Worm (Caenorhabditis elegans) whole organism, late embryonic: Measurements from ENCODE around the gene gst-30.

Source experiments
- C08G9.2 ChIP-seq: sonication (generic microtip); optimal IDR thresholded peaks from 2 replicates; lab custom pipeline; 2016; ENCODE audit warnings: mild to moderate bottlenecking, missing genetic modification characterization, moderate library complexity, missing compliant biosample characterization
- C38D4.7 ChIP-seq: fragments of 200-800 bp; sonication (Bioruptor generic); optimal IDR thresholded peaks from 2 replicates; lab custom pipeline; 2018; ENCODE audit warnings: mild to moderate bottlenecking, missing genetic modification characterization, moderate library complexity, missing compliant biosample characterization
- F13H6.1 ChIP-seq: sonication (generic microtip); optimal IDR thresholded peaks from 2 replicates; lab custom pipeline; 2016; ENCODE audit warnings: missing genetic modification characterization, missing compliant biosample characterization
- K02D7.2 ChIP-seq: sonication (generic microtip); optimal IDR thresholded peaks from 2 replicates; lab custom pipeline; 2017; ENCODE audit warnings: mild to moderate bottlenecking, missing genetic modification characterization, missing compliant biosample characterization
- K09A11.1 ChIP-seq: sonication (generic microtip); optimal IDR thresholded peaks from 2 replicates; lab custom pipeline; 2017; ENCODE audit warnings: antibody characterized with exemption, mild to moderate bottlenecking, missing genetic modification characterization, missing compliant biosample characterization; ENCODE audit not compliant: insufficient read depth
- T23F11.4 ChIP-seq: fragments of 200-800 bp; sonication (Bioruptor generic); optimal IDR thresholded peaks from 2 replicates; lab custom pipeline; 2018; ENCODE audit warnings: mild to moderate bottlenecking, missing genetic modification characterization, missing compliant biosample characterization
- Y22D7AL.16 ChIP-seq: sonication (generic microtip); optimal IDR thresholded peaks from 2 replicates; lab custom pipeline; 2016; ENCODE audit warnings: missing genetic modification characterization, missing compliant biosample characterization
- ahr-1 ChIP-seq: sonication (generic microtip); optimal IDR thresholded peaks from 2 replicates; lab custom pipeline; 2016; ENCODE audit warnings: missing genetic modification characterization, missing compliant biosample characterization
- ama-1 ChIP-seq: fragments of 150-350 bp; optimal IDR thresholded peaks from 2 replicates; lab custom pipeline; 2014
- ceh-18 ChIP-seq: sonication (generic microtip); optimal IDR thresholded peaks from 2 replicates; lab custom pipeline; 2016; ENCODE audit warnings: missing genetic modification characterization, missing compliant biosample characterization
- ceh-19 ChIP-seq: fragments of 200-800 bp; sonication (Bioruptor generic); optimal IDR thresholded peaks from 2 replicates; lab custom pipeline; 2018; ENCODE audit warnings: mild to moderate bottlenecking, missing genetic modification characterization, missing compliant biosample characterization
- ceh-22 ChIP-seq: sonication (generic microtip); optimal IDR thresholded peaks from 2 replicates; lab custom pipeline; 2017; ENCODE audit warnings: missing biosample characterization, missing genetic modification characterization
- ceh-31 ChIP-seq: sonication (generic microtip); optimal IDR thresholded peaks from 2 replicates; lab custom pipeline; 2016; ENCODE audit warnings: missing genetic modification characterization, missing compliant biosample characterization
- ceh-34 ChIP-seq: sonication (generic microtip); optimal IDR thresholded peaks from 2 replicates; lab custom pipeline; 2016; ENCODE audit warnings: mild to moderate bottlenecking, missing genetic modification characterization, missing compliant biosample characterization
- ceh-45 ChIP-seq: fragments of 200-800 bp; sonication (Bioruptor generic); IDR thresholded peaks from 2 replicates; pipeline ENCODE4 v1.3.6; 2022; ENCODE audit warnings: missing genetic modification reagents, missing genetic modification characterization, missing compliant biosample characterization
- ceh-6 ChIP-seq: fragments of 200-800 bp; sonication (Bioruptor generic); optimal IDR thresholded peaks from 2 replicates; lab custom pipeline; 2018; ENCODE audit warnings: mild to moderate bottlenecking, missing genetic modification characterization, missing compliant biosample characterization
- ceh-9 ChIP-seq: sonication (generic microtip); optimal IDR thresholded peaks from 2 replicates; lab custom pipeline; 2016; ENCODE audit warnings: mild to moderate bottlenecking, missing genetic modification characterization, inconsistent platforms, missing compliant biosample characterization
- che-1 ChIP-seq: sonication (generic microtip); optimal IDR thresholded peaks from 2 replicates; lab custom pipeline; 2016; ENCODE audit warnings: mild to moderate bottlenecking, missing genetic modification characterization, missing compliant biosample characterization
- elt-2 ChIP-seq: sonication (generic microtip); optimal IDR thresholded peaks from 2 replicates; lab custom pipeline; 2016; ENCODE audit warnings: missing genetic modification reagents, missing genetic modification characterization, missing compliant biosample characterization
- ets-4 ChIP-seq: sonication (generic microtip); optimal IDR thresholded peaks from 2 replicates; lab custom pipeline; 2016; ENCODE audit warnings: missing genetic modification characterization, missing compliant biosample characterization
- eyg-1 ChIP-seq: sonication (generic microtip); optimal IDR thresholded peaks from 2 replicates; lab custom pipeline; 2016; ENCODE audit warnings: missing genotype, missing genetic modification characterization, missing compliant biosample characterization
- fax-1 ChIP-seq: sonication (generic microtip); optimal IDR thresholded peaks from 2 replicates; lab custom pipeline; 2016; ENCODE audit warnings: missing genotype, missing genetic modification characterization, missing compliant biosample characterization
- fkh-10 ChIP-seq: fragments of 150-350 bp; optimal IDR thresholded peaks from 2 replicates; lab custom pipeline; 2014; ENCODE audit warnings: missing biosample characterization, missing genetic modification reagents, missing genetic modification characterization
- gmeb-2 ChIP-seq: sonication (generic microtip); optimal IDR thresholded peaks from 2 replicates; lab custom pipeline; 2016; ENCODE audit warnings: missing genetic modification characterization, inconsistent platforms, missing compliant biosample characterization
- hlh-13 ChIP-seq: fragments of 200-800 bp; sonication (Bioruptor generic); optimal IDR thresholded peaks from 2 replicates; lab custom pipeline; 2018; ENCODE audit warnings: mild to moderate bottlenecking, missing genetic modification characterization, missing compliant biosample characterization
- hlh-15 ChIP-seq: sonication (generic microtip); optimal IDR thresholded peaks from 2 replicates; lab custom pipeline; 2016; ENCODE audit warnings: missing genetic modification characterization, missing compliant biosample characterization
- hlh-30 ChIP-seq: sonication (generic microtip); optimal IDR thresholded peaks from 2 replicates; lab custom pipeline; 2017; ENCODE audit warnings: antibody characterized with exemption, missing genetic modification characterization, missing compliant biosample characterization; ENCODE audit not compliant: insufficient read depth
- hlh-8 ChIP-seq: sonication (generic microtip); optimal IDR thresholded peaks from 2 replicates; lab custom pipeline; 2016; ENCODE audit warnings: missing genotype, missing genetic modification characterization, missing compliant biosample characterization
- lim-6 ChIP-seq: sonication (generic microtip); optimal IDR thresholded peaks from 2 replicates; lab custom pipeline; 2016; ENCODE audit warnings: missing genetic modification characterization, missing compliant biosample characterization
- lin-11 ChIP-seq: fragments of 200-800 bp; sonication (Bioruptor generic); optimal IDR thresholded peaks from 2 replicates; lab custom pipeline; 2018; ENCODE audit warnings: mild to moderate bottlenecking, missing genetic modification characterization, missing compliant biosample characterization
- mec-3 ChIP-seq: sonication (generic microtip); optimal IDR thresholded peaks from 2 replicates; lab custom pipeline; 2016; ENCODE audit warnings: borderline replicate concordance, missing genetic modification characterization, missing compliant biosample characterization
- nfya-1 ChIP-seq: sonication (generic microtip); optimal IDR thresholded peaks from 2 replicates; lab custom pipeline; 2017; ENCODE audit warnings: missing genetic modification characterization, mild to moderate bottlenecking, missing compliant biosample characterization, antibody characterized with exemption, moderate library complexity
- nhr-11 ChIP-seq: fragments of 150-350 bp; optimal IDR thresholded peaks from 2 replicates; lab custom pipeline; 2014; ENCODE audit warnings: missing biosample characterization, missing genetic modification characterization
- nhr-232 ChIP-seq: sonication (generic microtip); optimal IDR thresholded peaks from 2 replicates; lab custom pipeline; 2016; ENCODE audit warnings: missing genetic modification characterization, missing compliant biosample characterization
- npax-4 ChIP-seq: sonication (generic microtip); optimal IDR thresholded peaks from 2 replicates; lab custom pipeline; 2016; ENCODE audit warnings: missing genetic modification characterization, missing compliant biosample characterization
- odd-2 ChIP-seq: sonication (generic microtip); optimal IDR thresholded peaks from 2 replicates; lab custom pipeline; 2017; ENCODE audit warnings: antibody characterized with exemption, mild to moderate bottlenecking, missing genetic modification characterization, missing compliant biosample characterization
- pax-1 ChIP-seq: fragments of 150-350 bp; optimal IDR thresholded peaks from 2 replicates; lab custom pipeline; 2014; ENCODE audit warnings: missing biosample characterization, missing genetic modification characterization
- pha-4 ChIP-seq: fragments of 150-350 bp; optimal IDR thresholded peaks from 2 replicates; lab custom pipeline; 2018; ENCODE audit warnings: missing biosample characterization, missing genetic modification reagents, missing genetic modification characterization
- pqm-1 ChIP-seq: sonication (generic microtip); optimal IDR thresholded peaks from 2 replicates; lab custom pipeline; 2016; ENCODE audit warnings: missing genetic modification characterization, missing compliant biosample characterization
- pros-1 ChIP-seq: fragments of 150-350 bp; optimal IDR thresholded peaks from 2 replicates; lab custom pipeline; 2014; ENCODE audit warnings: missing biosample characterization, missing genetic modification reagents, missing genetic modification characterization
- ref-2 ChIP-seq: sonication (generic microtip); optimal IDR thresholded peaks from 2 replicates; lab custom pipeline; 2016; ENCODE audit warnings: missing genetic modification characterization, missing compliant biosample characterization
- rnt-1 ChIP-seq: sonication (generic microtip); optimal IDR thresholded peaks from 2 replicates; lab custom pipeline; 2016; ENCODE audit warnings: missing genetic modification characterization, missing compliant biosample characterization
- sdc-2 ChIP-seq: sonication (generic microtip); optimal IDR thresholded peaks from 2 replicates; lab custom pipeline; 2016; ENCODE audit warnings: missing genotype, missing genetic modification characterization, missing compliant biosample characterization
- sox-2 ChIP-seq: fragments of 200-800 bp; sonication (Bioruptor generic); IDR thresholded peaks from 2 replicates; pipeline ENCODE4 v1.3.6; 2022; ENCODE audit warnings: missing genetic modification reagents, missing genetic modification characterization, missing compliant biosample characterization
- sox-4 ChIP-seq: sonication (generic microtip); optimal IDR thresholded peaks from 2 replicates; lab custom pipeline; 2017; ENCODE audit warnings: mild to moderate bottlenecking, missing genetic modification characterization, inconsistent platforms, missing compliant biosample characterization
- syd-9 ChIP-seq: sonication (generic microtip); optimal IDR thresholded peaks from 2 replicates; lab custom pipeline; 2016; ENCODE audit warnings: mild to moderate bottlenecking, missing genetic modification characterization, moderate library complexity, missing compliant biosample characterization
- tbx-2 ChIP-seq: sonication (generic microtip); optimal IDR thresholded peaks from 2 replicates; lab custom pipeline; 2016; ENCODE audit warnings: missing genetic modification characterization, missing compliant biosample characterization
- tbx-7 ChIP-seq: sonication (generic microtip); optimal IDR thresholded peaks from 2 replicates; lab custom pipeline; 2016; ENCODE audit warnings: missing genotype, missing genetic modification characterization, missing compliant biosample characterization
- ttx-3 ChIP-seq: sonication (generic microtip); optimal IDR thresholded peaks from 2 replicates; lab custom pipeline; 2016; ENCODE audit warnings: missing genetic modification reagents, missing genetic modification characterization, missing compliant biosample characterization
- unc-3 ChIP-seq, 2 experiments: fragments of 200-800 bp in 1 of 2; sonication (Bioruptor generic) in 1 of 2; sonication (generic microtip) in 1 of 2; conservative IDR thresholded peaks in 1 of 2; optimal IDR thresholded peaks in 1 of 2; 2 replicates each; pipeline versions ENCODE4 v1.3.6 to Lab custom; 2016 to 2022; ENCODE audit warnings: missing compliant biosample characterization in 2 of 2, missing genetic modification characterization in 2 of 2, missing genetic modification reagents in 1 of 2
- unc-42 ChIP-seq: sonication (generic microtip); optimal IDR thresholded peaks from 2 replicates; lab custom pipeline; 2016; ENCODE audit warnings: missing genotype, missing genetic modification characterization, missing compliant biosample characterization
- zip-5 ChIP-seq: sonication (generic microtip); optimal IDR thresholded peaks from 2 replicates; lab custom pipeline; 2016; ENCODE audit warnings: missing genetic modification characterization, missing compliant biosample characterization
- ztf-16 ChIP-seq: sonication (generic microtip); optimal IDR thresholded peaks from 2 replicates; lab custom pipeline; 2017; ENCODE audit warnings: missing genetic modification characterization, missing compliant biosample characterization

The gst-30 gene

DNA sequence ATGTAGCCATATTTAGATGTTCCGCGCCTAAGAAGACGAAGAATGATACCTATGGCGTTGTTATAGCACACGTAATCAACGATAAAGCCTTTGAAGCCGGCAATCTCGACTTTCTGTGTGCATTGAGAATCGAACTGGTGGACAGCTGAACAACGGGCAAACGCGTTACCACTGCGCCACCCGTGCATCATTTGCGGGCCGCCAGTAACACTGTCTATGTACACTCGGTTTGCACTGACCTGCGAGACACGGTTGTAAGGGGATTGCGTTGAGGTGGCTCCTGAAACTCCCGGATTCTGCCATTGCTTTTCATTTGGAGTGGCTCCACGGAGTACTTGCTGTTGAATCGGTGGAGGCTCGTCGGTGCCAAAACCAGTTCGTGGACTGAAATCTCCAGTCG, 7.5 kb upstream of the gst-30 start:
- TF ChIP-seq npax-4 (tag; lab: Kevin White, UChicago) (no peak), fkh-10 (GFP tag; lab: Kevin White, UChicago) (no peak), unc-42 (tag; lab: Kevin White, UChicago) (no peak), T23F11.4 (GFP tag; lab: Kevin White, UChicago) (peak; percentile 82), mec-3 (tag; lab: Kevin White, UChicago) (peak; percentile 59), ets-4 (tag; lab: Kevin White, UChicago) (no peak), nhr-11 (tag; lab: Kevin White, UChicago) (no peak), ceh-45 (GFP tag; lab: Robert Waterston, UW) (no peak), ahr-1 (tag; lab: Kevin White, UChicago) (no peak), sdc-2 (tag; lab: Kevin White, UChicago) (peak; percentile 67), ceh-9 (tag; lab: Kevin White, UChicago) (no peak), zip-5 (tag; lab: Kevin White, UChicago) (peak; percentile 30), hlh-15 (tag; lab: Kevin White, UChicago) (no peak), lim-6 (no peak), sox-4 (peak; percentile 43), ceh-34 (peak; percentile 49), hlh-30 (tag; lab: Kevin White, UChicago) (peak; percentile 6), tbx-7 (no peak), hlh-8 (tag; lab: Kevin White, UChicago) (no peak), syd-9 (tag; lab: Kevin White, UChicago) (peak; percentile 49), tbx-2 (tag; lab: Kevin White, UChicago) (peak; percentile 81), hlh-13 (peak; percentile 24), che-1 (peak; percentile 73), nhr-232 (tag; lab: Kevin White, UChicago) (peak; percentile 56), nfya-1 (tag; lab: Kevin White, UChicago) (peak; percentile 57), ztf-16 (tag; lab: Kevin White, UChicago) (peak; percentile 68), ceh-6 (peak; percentile 80), lin-11 (peak; percentile 58), ttx-3 (tag; lab: Kevin White, UChicago) (peak; percentile 40), pros-1 (no peak), fax-1 (peak; percentile 16), Y22D7AL.16 (peak; percentile 67), K09A11.1 (tag; lab: Kevin White, UChicago) (peak; percentile 60), pqm-1 (no peak), sox-2 (GFP tag; lab: Robert Waterston, UW) (peak; percentile 63), F13H6.1 (tag; lab: Kevin White, UChicago) (peak; percentile 49), C08G9.2 (tag; lab: Kevin White, UChicago) (peak; percentile 43), ceh-31 (peak; percentile 39), odd-2 (tag; lab: Kevin White, UChicago) (no peak), rnt-1 (tag; lab: Kevin White, UChicago) (peak; percentile 12), C38D4.7 (peak; percentile 76), ama-1 (peak; percentile 23), pha-4 (no peak), ceh-18 (tag; lab: Kevin White, UChicago) (peak; percentile 64), K02D7.2 (tag; lab: Kevin White, UChicago) (peak; percentile 23), elt-2 (tag; lab: Kevin White, UChicago) (peak; percentile 87), eyg-1 (no peak), ceh-22 (peak; percentile 36), pax-1 (tag; lab: Kevin White, UChicago) (no peak), ceh-19 (GFP tag; lab: Kevin White, UChicago) (peak; percentile 72), gmeb-2 (tag; lab: Kevin White, UChicago) (peak; percentile 59), ref-2 (tag; lab: Kevin White, UChicago) (peak; percentile 73), unc-3 (GFP tag; conservative IDR thresholded peaks at IDR 0.05; lab: Robert Waterston, UW) (peak; percentile 33; the same call in 1 of the 2 replicates), unc-3 (tag; optimal IDR thresholded peaks at IDR 0.05; lab: Kevin White, UChicago) (peak; percentile 28)
